Fruit fly (Drosophila melanogaster) whole organism, embryonic: ENCODE data around the gene stet.
A peak's percentile ranks its signal among the peaks of the same experiment; 100 is the strongest.

ENCODE experiments used
- Atf3 ChIP-seq: fragments of 200-800 bp; sonication (Bioruptor generic); optimal IDR thresholded peaks from 3 replicates; lab custom pipeline; 2016; ENCODE audit warnings: missing biosample characterization, missing genetic modification characterization
- BtbVII ChIP-seq: fragments of 200-800 bp; sonication (Bioruptor generic); optimal IDR thresholded peaks from 3 replicates; lab custom pipeline; 2017; ENCODE audit warnings: missing biosample characterization, mild to moderate bottlenecking, missing genetic modification characterization
- CG10274 ChIP-seq: fragments of 200-800 bp; sonication (Bioruptor generic); optimal IDR thresholded peaks from 3 replicates; lab custom pipeline; 2017; ENCODE audit warnings: missing biosample characterization, mild to moderate bottlenecking, missing genetic modification characterization
- CG10979 ChIP-seq: fragments of 200-800 bp; sonication (Bioruptor generic); optimal IDR thresholded peaks from 2 replicates; lab custom pipeline; 2018; ENCODE audit warnings: missing biosample characterization, mild to moderate bottlenecking, missing genetic modification characterization, moderate library complexity
- CG11093 ChIP-seq: fragments of 200-800 bp; sonication (Bioruptor generic); IDR thresholded peaks from 3 replicates; pipeline ENCODE4 v1.3.6; 2022; ENCODE audit warnings: missing biosample characterization, missing genetic modification characterization
- CG11695 ChIP-seq: fragments of 200-800 bp; sonication (Bioruptor generic); IDR thresholded peaks from 3 replicates; pipeline ENCODE4 v1.3.6; 2022; ENCODE audit warnings: missing biosample characterization, missing genetic modification characterization
- CG14710 ChIP-seq: fragments of 200-800 bp; sonication (Bioruptor generic); optimal IDR thresholded peaks from 3 replicates; lab custom pipeline; 2019; ENCODE audit warnings: missing biosample characterization, mild to moderate bottlenecking, missing genetic modification characterization, moderate library complexity
- CG1602 ChIP-seq: fragments of 200-800 bp; sonication (Bioruptor generic); optimal IDR thresholded peaks from 3 replicates; lab custom pipeline; 2016; ENCODE audit warnings: missing biosample characterization, missing genetic modification characterization
- CG16779 ChIP-seq: fragments of 200-800 bp; sonication (Bioruptor generic); IDR thresholded peaks from 2 replicates; pipeline ENCODE4 v1.3.6; 2022; ENCODE audit warnings: missing biosample characterization, missing genetic modification characterization
- CG17186 ChIP-seq: fragments of 200-800 bp; sonication (Bioruptor generic); optimal IDR thresholded peaks from 3 replicates; lab custom pipeline; 2017; ENCODE audit warnings: missing biosample characterization, missing genetic modification reagents, missing genetic modification characterization
- CG17829 ChIP-seq: fragments of 200-800 bp; optimal IDR thresholded peaks from 2 replicates; lab custom pipeline; 2019; ENCODE audit warnings: missing biosample characterization, mild to moderate bottlenecking, missing genetic modification characterization, moderate library complexity
- CG18599 ChIP-seq: fragments of 200-800 bp; sonication (Bioruptor generic); optimal IDR thresholded peaks from 3 replicates; lab custom pipeline; 2017; ENCODE audit warnings: missing biosample characterization, missing genetic modification characterization, mild to moderate bottlenecking, moderate library complexity, missing genetic modification reagents
- CG18764 ChIP-seq: fragments of 200-800 bp; sonication (Bioruptor generic); optimal IDR thresholded peaks from 3 replicates; lab custom pipeline; 2016; ENCODE audit warnings: missing biosample characterization, missing genetic modification characterization
- CG32767 ChIP-seq: fragments of 200-800 bp; sonication (Bioruptor generic); IDR thresholded peaks from 2 replicates; pipeline ENCODE4 v1.3.6; 2022; ENCODE audit warnings: missing biosample characterization, missing genetic modification characterization
- CG3281 ChIP-seq: fragments of 200-800 bp; sonication (Bioruptor generic); optimal IDR thresholded peaks from 3 replicates; lab custom pipeline; 2017; ENCODE audit warnings: missing biosample characterization, mild to moderate bottlenecking, missing genetic modification characterization
- CG33557 ChIP-seq: fragments of 200-800 bp; sonication (Bioruptor generic); optimal IDR thresholded peaks from 2 replicates; lab custom pipeline; 2019; ENCODE audit warnings: missing biosample characterization, mild to moderate bottlenecking, missing genetic modification characterization, moderate library complexity
- CG4730 ChIP-seq: fragments of 200-800 bp; sonication (Bioruptor generic); IDR thresholded peaks from 2 replicates; pipeline ENCODE4 v1.3.6; 2022; ENCODE audit warnings: missing biosample characterization, missing genetic modification characterization
- CG5953 ChIP-seq: fragments of 200-800 bp; sonication (Bioruptor generic); IDR thresholded peaks from 2 replicates; pipeline ENCODE4 v1.3.6; 2022; ENCODE audit warnings: missing biosample characterization, missing genetic modification characterization
- CG6272 ChIP-seq: fragments of 200-800 bp; sonication (Bioruptor generic); IDR thresholded peaks from 2 replicates; pipeline ENCODE4 v1.3.6; 2022; ENCODE audit warnings: missing biosample characterization, missing genetic modification characterization
- CG6791 ChIP-seq: fragments of 200-800 bp; sonication (Bioruptor generic); IDR thresholded peaks from 3 replicates; pipeline ENCODE4 v1.3.6; 2022; ENCODE audit warnings: missing biosample characterization, missing genetic modification characterization; ENCODE audit not compliant: partially characterized antibody
- CG7786 ChIP-seq: fragments of 200-800 bp; sonication (Bioruptor generic); optimal IDR thresholded peaks from 2 replicates; lab custom pipeline; 2016; ENCODE audit warnings: missing biosample characterization, missing genetic modification characterization
- CG8388 ChIP-seq: fragments of 200-800 bp; sonication (Bioruptor generic); optimal IDR thresholded peaks from 2 replicates; lab custom pipeline; 2019; ENCODE audit warnings: missing biosample characterization, mild to moderate bottlenecking, missing genetic modification characterization, moderate library complexity
- Dek ChIP-seq: fragments of 200-800 bp; sonication (Bioruptor generic); optimal IDR thresholded peaks from 3 replicates; lab custom pipeline; 2019; ENCODE audit warnings: missing biosample characterization, mild to moderate bottlenecking, missing genetic modification characterization, moderate library complexity
- Doc2 ChIP-seq: fragments of 200-800 bp; sonication (Bioruptor generic); IDR thresholded peaks from 2 replicates; pipeline ENCODE4 v1.3.6; 2022; ENCODE audit warnings: missing biosample characterization, missing genetic modification characterization
- Dp ChIP-seq: fragments of 200-800 bp; sonication (Bioruptor generic); optimal IDR thresholded peaks from 2 replicates; lab custom pipeline; 2018; ENCODE audit warnings: missing biosample characterization, mild to moderate bottlenecking, missing genetic modification characterization, moderate library complexity
- Elba2 ChIP-seq: fragments of 200-800 bp; sonication (Bioruptor generic); optimal IDR thresholded peaks from 3 replicates; lab custom pipeline; 2016; ENCODE audit warnings: missing biosample characterization, missing genetic modification characterization
- Kr ChIP-seq: fragments of 200-800 bp; sonication (Bioruptor generic); optimal IDR thresholded peaks from 2 replicates; lab custom pipeline; 2017; ENCODE audit warnings: missing biosample characterization, mild to moderate bottlenecking, missing genetic modification characterization
- NC2α ChIP-seq: fragments of 200-800 bp; sonication (Bioruptor generic); optimal IDR thresholded peaks from 2 replicates; lab custom pipeline; 2016; ENCODE audit warnings: missing biosample characterization, missing genetic modification characterization
- Optix ChIP-seq: fragments of 200-800 bp; sonication (Bioruptor generic); IDR thresholded peaks from 3 replicates; pipeline ENCODE4 v1.3.6; 2022; ENCODE audit warnings: missing biosample characterization, missing genetic modification characterization
- Poxn ChIP-seq: fragments of 200-800 bp; sonication (Bioruptor generic); IDR thresholded peaks from 2 replicates; pipeline ENCODE4 v1.3.6; 2022; ENCODE audit warnings: missing biosample characterization, missing genetic modification characterization
- Sin3A ChIP-seq: fragments of >200 bp; optimal IDR thresholded peaks from 2 replicates; lab custom pipeline; 2018
- Stat92E ChIP-seq, 3 experiments: fragments of >200 bp in 2 of 3; fragments of 200-800 bp in 1 of 3; sonication (Bioruptor generic) in 1 of 3; optimal IDR thresholded peaks; 2 replicates each; lab custom pipeline; 2017 to 2019; ENCODE audit warnings: missing biosample characterization in 3 of 3, missing genetic modification characterization in 3 of 3, mild to moderate bottlenecking in 1 of 3, moderate library complexity in 1 of 3
- ato ChIP-seq: fragments of 200-800 bp; sonication (Bioruptor generic); IDR thresholded peaks from 2 replicates; pipeline ENCODE4 v1.3.6; 2022; ENCODE audit warnings: missing biosample characterization, missing genetic modification characterization; ENCODE audit not compliant: partially characterized antibody
- bsh ChIP-seq, 2 experiments: fragments of 200-800 bp; sonication (Bioruptor generic); optimal IDR thresholded peaks; 2 replicates each; lab custom pipeline; 2017 to 2018; ENCODE audit warnings: mild to moderate bottlenecking in 2 of 2, missing biosample characterization in 2 of 2, missing genetic modification characterization in 2 of 2, moderate library complexity in 1 of 2
- cg ChIP-seq: fragments of 200-800 bp; sonication (Bioruptor generic); optimal IDR thresholded peaks from 3 replicates; lab custom pipeline; 2019; ENCODE audit warnings: missing biosample characterization, mild to moderate bottlenecking, missing genetic modification characterization, moderate library complexity
- chinmo ChIP-seq: fragments of 200-800 bp; sonication (Bioruptor generic); IDR thresholded peaks from 4 replicates; pipeline ENCODE4 v1.3.6; 2022; ENCODE audit warnings: missing biosample characterization, missing genetic modification characterization; ENCODE audit not compliant: partially characterized antibody
- corto ChIP-seq: fragments of 200-800 bp; sonication (Bioruptor generic); optimal IDR thresholded peaks from 2 replicates; lab custom pipeline; 2016; ENCODE audit warnings: missing biosample characterization, mild to moderate bottlenecking, missing genetic modification characterization, moderate library complexity
- crol ChIP-seq: fragments of 200-800 bp; sonication (Bioruptor generic); IDR thresholded peaks from 2 replicates; pipeline ENCODE4 v1.3.6; 2022; ENCODE audit warnings: missing biosample characterization, missing genetic modification characterization
- dan ChIP-seq: fragments of 200-800 bp; sonication (Bioruptor generic); IDR thresholded peaks from 2 replicates; pipeline ENCODE4 v1.3.6; 2022; ENCODE audit warnings: missing biosample characterization, missing genetic modification characterization
- esg ChIP-seq: fragments of 200-800 bp; sonication (Bioruptor generic); conservative IDR thresholded peaks from 2 replicates; pipeline ENCODE4 v1.3.6; 2022; ENCODE audit warnings: missing biosample characterization, missing genetic modification characterization
- fd3F ChIP-seq: fragments of 200-800 bp; sonication (Bioruptor generic); optimal IDR thresholded peaks from 2 replicates; lab custom pipeline; 2018; ENCODE audit warnings: missing biosample characterization, mild to moderate bottlenecking, missing genetic modification characterization, moderate library complexity
- gem ChIP-seq: fragments of 200-800 bp; sonication (Bioruptor generic); optimal IDR thresholded peaks from 2 replicates; lab custom pipeline; 2019; ENCODE audit warnings: missing biosample characterization, mild to moderate bottlenecking, missing genetic modification characterization, moderate library complexity
- hkb ChIP-seq, 2 experiments: fragments of 200-800 bp in 1 of 2; fragments of >200 bp in 1 of 2; sonication (Bioruptor generic) in 1 of 2; IDR thresholded peaks in 1 of 2; optimal IDR thresholded peaks in 1 of 2; 2 replicates each; pipeline versions ENCODE4 v1.3.6 to Lab custom; 2017 to 2022; ENCODE audit warnings: missing biosample characterization in 1 of 2, missing genetic modification characterization in 1 of 2
- jumu ChIP-seq: fragments of 200-800 bp; sonication (Bioruptor generic); optimal IDR thresholded peaks from 3 replicates; lab custom pipeline; 2016; ENCODE audit warnings: missing biosample characterization, missing genetic modification characterization
- kay ChIP-seq: fragments of 200-800 bp; sonication (Bioruptor generic); optimal IDR thresholded peaks from 2 replicates; lab custom pipeline; 2016; ENCODE audit warnings: missing biosample characterization, missing genetic modification characterization
- maf-S ChIP-seq: fragments of 200-800 bp; sonication (Bioruptor generic); optimal IDR thresholded peaks from 2 replicates; lab custom pipeline; 2016; ENCODE audit warnings: missing biosample characterization, missing genetic modification characterization
- onecut ChIP-seq: fragments of 200-800 bp; sonication (Bioruptor generic); IDR thresholded peaks from 2 replicates; pipeline ENCODE4 v1.3.6; 2022; ENCODE audit warnings: missing biosample characterization, missing genetic modification characterization
- pzg ChIP-seq: fragments of 200-800 bp; sonication (Bioruptor generic); optimal IDR thresholded peaks from 3 replicates; lab custom pipeline; 2018; ENCODE audit warnings: missing biosample characterization, mild to moderate bottlenecking, missing genetic modification characterization, moderate library complexity
- ranshi ChIP-seq: fragments of 200-800 bp; sonication (Bioruptor generic); IDR thresholded peaks from 2 replicates; pipeline ENCODE4 v1.3.6; 2022; ENCODE audit warnings: missing biosample characterization, missing genetic modification characterization
- ttk ChIP-seq: fragments of 200-800 bp; sonication (Bioruptor generic); IDR thresholded peaks from 2 replicates; pipeline ENCODE4 v2.1.2; 2022; ENCODE audit warnings: missing biosample characterization, missing genetic modification characterization
- vfl ChIP-seq: fragments of 200-800 bp; sonication (Bioruptor generic); optimal IDR thresholded peaks from 2 replicates; lab custom pipeline; 2016; ENCODE audit warnings: missing biosample characterization, missing genetic modification characterization

stet gene

DNA sequence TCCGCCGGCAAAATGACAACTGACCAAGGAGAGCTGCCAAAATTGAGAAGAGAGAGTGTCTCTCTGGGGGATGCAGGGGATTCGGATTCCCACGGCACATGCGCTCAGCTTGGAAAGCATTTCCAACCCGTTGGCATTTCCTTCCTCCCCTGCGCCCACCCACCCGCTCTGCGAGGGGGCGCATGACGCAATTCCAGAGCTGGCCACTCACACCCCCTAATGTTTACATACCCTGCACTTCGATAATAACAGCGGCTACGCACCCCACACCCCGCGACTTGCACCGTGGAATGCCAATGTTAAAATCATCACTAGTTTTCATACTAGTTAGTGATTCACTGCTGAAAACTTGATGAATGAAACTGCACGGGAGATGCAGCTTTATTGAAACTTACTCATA, at the start of gene stet (continued):
- TF ChIP-seq Atf3, result no peak
- TF ChIP-seq NC2α (GFP tag; lab: Kevin White, UChicago), result no peak
- TF ChIP-seq CG8388 (GFP tag; lab: Kevin White, UChicago), result no peak
- 0 out of 2 replicates have a peak, but pooled peaks have one; percentile 33 for TF ChIP-seq ttk (GFP tag; lab: Robert Waterston, UW)
- no peak for TF ChIP-seq CG6791 (GFP tag; lab: Robert Waterston, UW)
- no peak for TF ChIP-seq corto (GFP tag; lab: Kevin White, UChicago)
- no peak for TF ChIP-seq CG32767
- TF ChIP-seq CG18599 (GFP tag; lab: Kevin White, UChicago), result no peak
- TF ChIP-seq Sin3A, result no peak
- 0 out of 3 replicates have a peak, but pooled peaks have one; percentile 35 for TF ChIP-seq Optix (GFP tag; lab: Robert Waterston, UW)
- no peak for TF ChIP-seq CG17186 (GFP tag; lab: Kevin White, UChicago)
- TF ChIP-seq Stat92E (GFP tag; optimal IDR thresholded peaks at IDR 0.05; lab: Kevin White, UChicago), result no peak
- no peak for TF ChIP-seq Elba2
- TF ChIP-seq CG11695 (GFP tag; lab: Robert Waterston, UW), result no peak
- TF ChIP-seq CG4730 (GFP tag; lab: Robert Waterston, UW), result no peak
- TF ChIP-seq Kr (GFP tag; lab: Kevin White, UChicago), result no peak
- TF ChIP-seq CG3281 (GFP tag; lab: Kevin White, UChicago), result no peak
- peak; percentile 27; the same call in 1 of the 2 replicates for TF ChIP-seq onecut (GFP tag; lab: Robert Waterston, UW)
- no peak for TF ChIP-seq bsh (GFP tag; optimal IDR thresholded peaks at IDR 0.05; lab: Kevin White, UChicago)
- no peak for TF ChIP-seq CG6272 (GFP tag; lab: Robert Waterston, UW)
- TF ChIP-seq cg (GFP tag; lab: Kevin White, UChicago), result no peak
- TF ChIP-seq dan (GFP tag; lab: Robert Waterston, UW), result no peak
- no peak for TF ChIP-seq CG11093 (GFP tag; lab: Robert Waterston, UW)
- TF ChIP-seq CG17829, result no peak
- TF ChIP-seq CG5953, result no peak
- peak; percentile 94 for TF ChIP-seq crol (GFP tag; lab: Robert Waterston, UW)
- TF ChIP-seq CG1602, result no peak
- no peak for TF ChIP-seq maf-S (GFP tag; lab: Kevin White, UChicago)
- no peak for TF ChIP-seq CG7786 (GFP tag; lab: Kevin White, UChicago)
- no peak for TF ChIP-seq CG10979 (tag; lab: Kevin White, UChicago)
- no peak for TF ChIP-seq CG33557 (GFP tag; lab: Kevin White, UChicago)
- no peak for TF ChIP-seq ato (GFP tag; lab: Robert Waterston, UW)
- TF ChIP-seq Poxn (GFP tag; lab: Robert Waterston, UW), result no peak
- no peak for TF ChIP-seq gem (tag; lab: Kevin White, UChicago)
- no peak for TF ChIP-seq Dek (tag; lab: Kevin White, UChicago)
- TF ChIP-seq Dp, result no peak
- TF ChIP-seq CG14710 (tag; lab: Kevin White, UChicago), result no peak
- TF ChIP-seq jumu (GFP tag; lab: Kevin White, UChicago), result no peak
- TF ChIP-seq kay, result no peak
- TF ChIP-seq ranshi (GFP tag; lab: Robert Waterston, UW), result no peak
- TF ChIP-seq vfl (GFP tag; lab: Kevin White, UChicago), result no peak
- no peak for TF ChIP-seq esg
- no peak for TF ChIP-seq CG10274 (GFP tag; lab: Kevin White, UChicago)
- no peak for TF ChIP-seq fd3F (GFP tag; lab: Kevin White, UChicago)
- 0 out of 4 replicates have a peak, but pooled peaks have one; percentile 51 for TF ChIP-seq chinmo (GFP tag; lab: Robert Waterston, UW)
- no peak for TF ChIP-seq Doc2 (GFP tag; lab: Robert Waterston, UW)
- no peak for TF ChIP-seq hkb (optimal IDR thresholded peaks at IDR 0.05; lab: Kevin White, UChicago)
- TF ChIP-seq hkb (GFP tag; IDR thresholded peaks at IDR 0.05; lab: Robert Waterston, UW), result no peak
- TF ChIP-seq BtbVII (GFP tag; lab: Kevin White, UChicago), result no peak
- no peak for TF ChIP-seq CG18764 (GFP tag; lab: Kevin White, UChicago)
- TF ChIP-seq pzg (GFP tag; lab: Kevin White, UChicago), result peak; percentile 19
- no peak for TF ChIP-seq CG16779 (GFP tag; lab: Robert Waterston, UW)
